Worm (Caenorhabditis elegans) whole organism, late embryonic: ENCODE data around the gene pap-2.

Experiments used
- K02D7.2 ChIP-seq: sonication (generic microtip); optimal IDR thresholded peaks from 2 replicates; lab custom pipeline; 2017; ENCODE audit warnings: mild to moderate bottlenecking, missing genetic modification characterization, missing compliant biosample characterization
- K09A11.1 ChIP-seq: sonication (generic microtip); optimal IDR thresholded peaks from 2 replicates; lab custom pipeline; 2017; ENCODE audit warnings: antibody characterized with exemption, mild to moderate bottlenecking, missing genetic modification characterization, missing compliant biosample characterization; ENCODE audit not compliant: insufficient read depth
- ceh-18 ChIP-seq: sonication (generic microtip); optimal IDR thresholded peaks from 2 replicates; lab custom pipeline; 2016; ENCODE audit warnings: missing genetic modification characterization, missing compliant biosample characterization
- ceh-22 ChIP-seq: sonication (generic microtip); optimal IDR thresholded peaks from 2 replicates; lab custom pipeline; 2017; ENCODE audit warnings: missing biosample characterization, missing genetic modification characterization
- ceh-24 ChIP-seq: sonication (generic microtip); optimal IDR thresholded peaks from 2 replicates; lab custom pipeline; 2016; ENCODE audit warnings: mild to moderate bottlenecking, missing genetic modification characterization, missing compliant biosample characterization
- ceh-31 ChIP-seq: sonication (generic microtip); optimal IDR thresholded peaks from 2 replicates; lab custom pipeline; 2016; ENCODE audit warnings: missing genetic modification characterization, missing compliant biosample characterization
- ceh-34 ChIP-seq: sonication (generic microtip); optimal IDR thresholded peaks from 2 replicates; lab custom pipeline; 2016; ENCODE audit warnings: mild to moderate bottlenecking, missing genetic modification characterization, missing compliant biosample characterization
- ceh-48 ChIP-seq: sonication (generic microtip); optimal IDR thresholded peaks from 2 replicates; lab custom pipeline; 2016; ENCODE audit warnings: missing genetic modification characterization, inconsistent platforms, missing compliant biosample characterization
- ceh-9 ChIP-seq: sonication (generic microtip); optimal IDR thresholded peaks from 2 replicates; lab custom pipeline; 2016; ENCODE audit warnings: mild to moderate bottlenecking, missing genetic modification characterization, inconsistent platforms, missing compliant biosample characterization
- che-1 ChIP-seq: sonication (generic microtip); optimal IDR thresholded peaks from 2 replicates; lab custom pipeline; 2016; ENCODE audit warnings: mild to moderate bottlenecking, missing genetic modification characterization, missing compliant biosample characterization
- dmd-4 ChIP-seq: sonication (generic microtip); optimal IDR thresholded peaks from 2 replicates; lab custom pipeline; 2016; ENCODE audit warnings: borderline replicate concordance, missing genetic modification characterization, missing compliant biosample characterization
- dve-1 ChIP-seq: sonication (generic microtip); optimal IDR thresholded peaks from 2 replicates; lab custom pipeline; 2017; ENCODE audit warnings: antibody characterized with exemption, mild to moderate bottlenecking, missing genetic modification characterization, missing compliant biosample characterization
- elt-2 ChIP-seq: sonication (generic microtip); optimal IDR thresholded peaks from 2 replicates; lab custom pipeline; 2016; ENCODE audit warnings: missing genetic modification reagents, missing genetic modification characterization, missing compliant biosample characterization
- elt-4 ChIP-seq: sonication (generic microtip); optimal IDR thresholded peaks from 2 replicates; lab custom pipeline; 2016; ENCODE audit warnings: missing genetic modification characterization, missing compliant biosample characterization
- ets-4 ChIP-seq: sonication (generic microtip); optimal IDR thresholded peaks from 2 replicates; lab custom pipeline; 2016; ENCODE audit warnings: missing genetic modification characterization, missing compliant biosample characterization
- fkh-10 ChIP-seq: fragments of 150-350 bp; optimal IDR thresholded peaks from 2 replicates; lab custom pipeline; 2014; ENCODE audit warnings: missing biosample characterization, missing genetic modification reagents, missing genetic modification characterization
- gmeb-2 ChIP-seq: sonication (generic microtip); optimal IDR thresholded peaks from 2 replicates; lab custom pipeline; 2016; ENCODE audit warnings: missing genetic modification characterization, inconsistent platforms, missing compliant biosample characterization
- hlh-13 ChIP-seq: fragments of 200-800 bp; sonication (Bioruptor generic); optimal IDR thresholded peaks from 2 replicates; lab custom pipeline; 2018; ENCODE audit warnings: mild to moderate bottlenecking, missing genetic modification characterization, missing compliant biosample characterization
- hlh-30 ChIP-seq: sonication (generic microtip); optimal IDR thresholded peaks from 2 replicates; lab custom pipeline; 2017; ENCODE audit warnings: antibody characterized with exemption, missing genetic modification characterization, missing compliant biosample characterization; ENCODE audit not compliant: insufficient read depth
- hlh-6 ChIP-seq: sonication (generic microtip); optimal IDR thresholded peaks from 2 replicates; lab custom pipeline; 2016; ENCODE audit warnings: missing genotype, missing genetic modification characterization, missing compliant biosample characterization
- lin-11 ChIP-seq: fragments of 200-800 bp; sonication (Bioruptor generic); optimal IDR thresholded peaks from 2 replicates; lab custom pipeline; 2018; ENCODE audit warnings: mild to moderate bottlenecking, missing genetic modification characterization, missing compliant biosample characterization
- madf-2 ChIP-seq: sonication (generic microtip); optimal IDR thresholded peaks from 2 replicates; lab custom pipeline; 2017; ENCODE audit warnings: missing genetic modification characterization, missing compliant biosample characterization
- mec-3 ChIP-seq: sonication (generic microtip); optimal IDR thresholded peaks from 2 replicates; lab custom pipeline; 2016; ENCODE audit warnings: borderline replicate concordance, missing genetic modification characterization, missing compliant biosample characterization
- nfya-1 ChIP-seq: sonication (generic microtip); optimal IDR thresholded peaks from 2 replicates; lab custom pipeline; 2017; ENCODE audit warnings: missing genetic modification characterization, mild to moderate bottlenecking, missing compliant biosample characterization, antibody characterized with exemption, moderate library complexity
- nhr-11 ChIP-seq: fragments of 150-350 bp; optimal IDR thresholded peaks from 2 replicates; lab custom pipeline; 2014; ENCODE audit warnings: missing biosample characterization, missing genetic modification characterization
- npax-4 ChIP-seq: sonication (generic microtip); optimal IDR thresholded peaks from 2 replicates; lab custom pipeline; 2016; ENCODE audit warnings: missing genetic modification characterization, missing compliant biosample characterization
- odd-2 ChIP-seq: sonication (generic microtip); optimal IDR thresholded peaks from 2 replicates; lab custom pipeline; 2017; ENCODE audit warnings: antibody characterized with exemption, mild to moderate bottlenecking, missing genetic modification characterization, missing compliant biosample characterization
- pax-1 ChIP-seq: fragments of 150-350 bp; optimal IDR thresholded peaks from 2 replicates; lab custom pipeline; 2014; ENCODE audit warnings: missing biosample characterization, missing genetic modification characterization
- pha-2 ChIP-seq: sonication (generic microtip); optimal IDR thresholded peaks from 2 replicates; lab custom pipeline; 2017; ENCODE audit warnings: mild to moderate bottlenecking, missing genetic modification characterization, missing compliant biosample characterization
- pqm-1 ChIP-seq: sonication (generic microtip); optimal IDR thresholded peaks from 2 replicates; lab custom pipeline; 2016; ENCODE audit warnings: missing genetic modification characterization, missing compliant biosample characterization
- pros-1 ChIP-seq: fragments of 150-350 bp; optimal IDR thresholded peaks from 2 replicates; lab custom pipeline; 2014; ENCODE audit warnings: missing biosample characterization, missing genetic modification reagents, missing genetic modification characterization
- rnt-1 ChIP-seq: sonication (generic microtip); optimal IDR thresholded peaks from 2 replicates; lab custom pipeline; 2016; ENCODE audit warnings: missing genetic modification characterization, missing compliant biosample characterization
- syd-9 ChIP-seq: sonication (generic microtip); optimal IDR thresholded peaks from 2 replicates; lab custom pipeline; 2016; ENCODE audit warnings: mild to moderate bottlenecking, missing genetic modification characterization, moderate library complexity, missing compliant biosample characterization
- tbx-7 ChIP-seq: sonication (generic microtip); optimal IDR thresholded peaks from 2 replicates; lab custom pipeline; 2016; ENCODE audit warnings: missing genotype, missing genetic modification characterization, missing compliant biosample characterization
- ttx-3 ChIP-seq: sonication (generic microtip); optimal IDR thresholded peaks from 2 replicates; lab custom pipeline; 2016; ENCODE audit warnings: missing genetic modification reagents, missing genetic modification characterization, missing compliant biosample characterization
- unc-3 ChIP-seq, 2 experiments: fragments of 200-800 bp in 1 of 2; sonication (Bioruptor generic) in 1 of 2; sonication (generic microtip) in 1 of 2; conservative IDR thresholded peaks in 1 of 2; optimal IDR thresholded peaks in 1 of 2; 2 replicates each; pipeline versions ENCODE4 v1.3.6 to Lab custom; 2016 to 2022; ENCODE audit warnings: missing compliant biosample characterization in 2 of 2, missing genetic modification characterization in 2 of 2, missing genetic modification reagents in 1 of 2
- unc-42 ChIP-seq: sonication (generic microtip); optimal IDR thresholded peaks from 2 replicates; lab custom pipeline; 2016; ENCODE audit warnings: missing genotype, missing genetic modification characterization, missing compliant biosample characterization
- unc-55 ChIP-seq: sonication (generic microtip); optimal IDR thresholded peaks from 2 replicates; lab custom pipeline; 2017; ENCODE audit warnings: missing biosample characterization, missing genetic modification reagents, missing genetic modification characterization
- zip-5 ChIP-seq: sonication (generic microtip); optimal IDR thresholded peaks from 2 replicates; lab custom pipeline; 2016; ENCODE audit warnings: missing genetic modification characterization, missing compliant biosample characterization

Gene pap-2

DNA sequence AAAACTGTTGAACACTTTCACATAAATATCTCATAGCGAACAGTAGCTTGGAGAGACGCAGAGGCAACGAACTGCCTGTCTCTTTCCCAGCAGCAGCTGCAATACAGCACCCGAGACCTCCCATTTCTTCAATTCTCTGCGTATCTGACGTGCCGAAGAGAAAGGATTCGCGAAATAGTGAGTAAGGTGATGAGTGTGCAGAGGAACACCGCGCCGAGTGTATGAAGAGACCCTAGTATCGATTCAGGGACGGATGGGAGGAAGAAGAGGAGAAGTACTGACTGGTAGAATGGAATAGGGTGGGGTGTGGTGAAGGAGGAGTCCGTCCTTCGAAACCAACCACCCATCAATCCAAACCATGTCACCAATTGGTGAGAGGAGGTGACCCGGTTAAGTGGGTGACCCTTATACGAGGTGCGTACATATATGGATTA lies 36.9 kb upstream of the pap-2 start (continued):
- no peak for TF ChIP-seq ceh-24 (tag; lab: Kevin White, UChicago)
- no peak for TF ChIP-seq mec-3 (tag; lab: Kevin White, UChicago)
- no peak for TF ChIP-seq gmeb-2
- TF ChIP-seq ceh-18 (tag; lab: Kevin White, UChicago), result peak; percentile 56
- TF ChIP-seq ceh-48 (tag; lab: Kevin White, UChicago), result peak; percentile 80
- TF ChIP-seq rnt-1 (tag; lab: Kevin White, UChicago), result peak; percentile 59
- TF ChIP-seq hlh-30 (tag; lab: Kevin White, UChicago), result peak; percentile 85
- no peak for TF ChIP-seq lin-11 (tag; lab: Kevin White, UChicago)
- peak; percentile 40 for TF ChIP-seq hlh-6
- peak; percentile 89 for TF ChIP-seq nfya-1 (tag; lab: Kevin White, UChicago)
- TF ChIP-seq ceh-31 (tag; lab: Kevin White, UChicago), result peak; percentile 87
- TF ChIP-seq syd-9 (tag; lab: Kevin White, UChicago), result peak; percentile 46
- no peak for TF ChIP-seq elt-4 (tag; lab: Kevin White, UChicago)
- TF ChIP-seq zip-5, result no peak
- peak; percentile 18 for TF ChIP-seq ets-4 (tag; lab: Kevin White, UChicago)
- peak; percentile 78 for TF ChIP-seq pros-1 (tag; lab: Kevin White, UChicago)
- no peak for TF ChIP-seq tbx-7 (tag; lab: Kevin White, UChicago)
- peak; percentile 76 for TF ChIP-seq ceh-34
- no peak for TF ChIP-seq madf-2 (tag; lab: Kevin White, UChicago)
- TF ChIP-seq che-1 (tag; lab: Kevin White, UChicago), result no peak

DNA sequence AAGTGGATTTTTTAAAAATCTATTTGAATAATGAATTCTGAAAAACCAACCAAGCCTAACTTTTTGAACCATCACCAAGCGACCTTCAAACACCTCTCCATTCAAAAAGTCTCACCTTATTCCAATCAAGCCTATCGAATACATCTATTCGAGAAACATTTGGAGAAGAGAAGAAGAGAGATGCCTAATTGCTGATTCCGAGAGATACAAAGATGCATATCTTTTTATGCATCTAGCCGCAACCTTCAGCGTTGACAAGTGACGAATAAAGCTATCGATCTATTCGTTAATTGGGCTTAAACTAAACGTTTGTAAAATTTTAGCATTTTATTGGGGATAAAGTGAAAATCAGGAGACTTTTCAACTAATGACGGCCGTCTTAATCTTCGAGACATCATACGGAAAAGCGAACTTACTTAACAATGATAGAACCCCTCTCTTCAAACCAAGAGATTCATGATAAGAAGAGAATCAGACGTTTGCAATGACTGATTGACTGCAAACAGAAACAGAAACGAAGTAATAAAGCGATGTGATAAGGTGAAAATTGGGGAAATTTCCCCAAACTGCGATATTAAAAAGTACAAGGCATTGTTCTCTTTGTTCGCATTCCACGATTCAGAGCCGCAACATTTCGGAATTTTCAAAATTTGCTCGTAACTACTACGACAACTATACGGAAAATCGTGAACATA lies 35.9 kb upstream of the pap-2 start:
- TF ChIP-seq dve-1 (no peak), elt-2 (tag; lab: Kevin White, UChicago) (peak; percentile 46), rnt-1 (tag; lab: Kevin White, UChicago) (peak; percentile 77), K02D7.2 (no peak), unc-42 (tag; lab: Kevin White, UChicago) (no peak), unc-55 (GFP tag; lab: Kevin White, UChicago) (peak; percentile 39)

- TF ChIP-seq nfya-1 (tag; lab: Kevin White, UChicago), result no peak
- TF ChIP-seq ttx-3 (tag; lab: Kevin White, UChicago), result no peak
- no peak for TF ChIP-seq hlh-13 (GFP tag; lab: Kevin White, UChicago)
- no peak for TF ChIP-seq npax-4 (tag; lab: Kevin White, UChicago)
- TF ChIP-seq pqm-1, result no peak
- TF ChIP-seq K09A11.1, result no peak
- TF ChIP-seq elt-2 (tag; lab: Kevin White, UChicago), result peak; percentile 16
- no peak for TF ChIP-seq ceh-22 (tag; lab: Kevin White, UChicago)
Measured at ce11 chrII:9644438-9644837, 35.2 kb upstream of the pap-2 start, which contains the start of gene fzr-1. fzr-1 (minus strand) TSS chrII:9644466.

DNA sequence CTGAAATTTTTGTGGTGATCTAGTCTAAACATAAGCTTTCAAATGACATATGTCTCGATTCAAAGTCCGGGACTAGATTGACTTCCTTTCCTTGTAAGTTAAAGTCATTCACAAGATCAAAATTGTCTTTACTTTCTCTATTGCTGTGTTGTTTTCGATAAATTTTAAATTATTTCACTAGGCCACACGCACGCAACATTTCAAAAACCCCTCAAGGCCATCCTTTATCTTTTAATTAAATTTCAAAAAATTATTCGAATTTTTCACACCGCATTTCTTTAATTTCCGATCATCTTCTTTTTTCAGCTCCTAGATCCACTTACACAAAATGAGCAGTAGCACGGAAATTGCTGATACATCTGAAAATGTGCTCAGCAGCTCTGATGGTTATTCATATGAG lies 27.1 kb upstream of the pap-2 start, which contains the start of gene ZK1307.7:
Gene ZK1307.7, plus strand, starts transcription at position 301 of the 400 bp plus-strand sequence.
- TF ChIP-seq nhr-11 (tag; lab: Kevin White, UChicago) (no peak), pha-2 (tag; lab: Kevin White, UChicago) (no peak), unc-42 (tag; lab: Kevin White, UChicago) (no peak), unc-3 (GFP tag; conservative IDR thresholded peaks at IDR 0.05; lab: Robert Waterston, UW) (no peak), unc-3 (tag; optimal IDR thresholded peaks at IDR 0.05; lab: Kevin White, UChicago) (no peak), rnt-1 (tag; lab: Kevin White, UChicago) (no peak), pax-1 (tag; lab: Kevin White, UChicago) (no peak), odd-2 (tag; lab: Kevin White, UChicago) (no peak), fkh-10 (GFP tag; lab: Kevin White, UChicago) (no peak), ceh-9 (no peak), dmd-4 (tag; lab: Kevin White, UChicago) (no peak)
